Fruit fly (Drosophila melanogaster): Measurements from ENCODE around the gene CG1607.

DNA sequence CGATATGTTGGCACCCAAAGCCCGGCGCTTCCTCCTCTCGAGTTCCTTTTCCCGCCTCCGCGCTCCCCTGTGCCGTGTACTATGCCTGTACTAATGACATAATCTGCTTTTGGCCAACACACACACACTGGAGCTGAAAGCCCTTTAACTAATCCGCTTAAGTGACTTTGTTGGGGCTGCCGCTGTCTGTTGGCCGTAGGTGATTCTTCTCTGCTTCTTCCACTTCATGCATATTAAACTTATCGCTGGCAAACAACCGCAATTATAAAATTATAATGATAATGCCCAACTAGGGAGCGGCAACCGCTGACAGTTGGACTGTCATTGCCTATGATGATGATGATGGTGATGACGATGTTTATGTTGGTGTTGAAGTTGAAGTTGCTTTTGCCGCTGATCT is 42.1 kb upstream of the CG1607 start:
- TF ChIP-seq CG8478 (optimal IDR thresholded peaks at IDR 0.05), result no peak
- no peak for TF ChIP-seq Dll (optimal IDR thresholded peaks at IDR 0.05)
- TF ChIP-seq pan (optimal IDR thresholded peaks at IDR 0.05), result no peak
- no peak for TF ChIP-seq psq (optimal IDR thresholded peaks at IDR 0.05)
- no peak for TF ChIP-seq usp (GFP tag; optimal IDR thresholded peaks at IDR 0.05)
- TF ChIP-seq EcR (GFP tag; optimal IDR thresholded peaks at IDR 0.05), result no peak

Measured in whole organism.